Worm (Caenorhabditis elegans): ENCODE measurements around the gene W04G3.10.

The W04G3.10 gene

DNA sequence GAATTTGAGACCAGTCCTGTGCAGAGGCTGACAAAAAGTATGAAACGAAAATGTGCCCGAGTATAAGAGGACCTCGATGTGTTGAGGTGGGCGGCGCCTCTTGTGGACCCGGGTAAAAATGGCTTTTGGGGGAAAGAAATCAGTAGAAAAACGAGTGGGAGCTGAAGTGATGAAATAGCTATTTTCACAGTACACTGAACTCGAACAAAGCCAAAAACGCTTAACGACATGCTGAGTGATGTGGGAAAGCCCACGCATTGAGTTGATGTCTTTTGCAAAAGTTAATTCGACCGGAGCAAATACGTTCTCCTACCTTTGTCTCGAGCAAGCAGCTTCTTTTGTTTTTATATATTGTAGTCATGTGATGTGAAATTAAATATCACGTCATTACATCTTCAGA lies 38.7 kb upstream of the W04G3.10 start, which contains the start of gene nlp-66:
Gene nlp-66 (minus strand): TSS at position 101 of the 400 bp plus-strand sequence.
- TF ChIP-seq nhr-237 (tag; optimal IDR thresholded peaks at IDR 0.05) (no peak), ceh-88 (GFP tag; IDR thresholded peaks at IDR 0.05) (no peak), efl-1 (optimal IDR thresholded peaks at IDR 0.05) (no peak), efl-1 (GFP tag; optimal IDR thresholded peaks at IDR 0.05 in 1 of 2) (no peak), skn-1 (tag; optimal IDR thresholded peaks at IDR 0.05) (no peak), xbp-1 (tag; optimal IDR thresholded peaks at IDR 0.05) (no peak), aly-2 (tag; optimal IDR thresholded peaks at IDR 0.05) (no peak), elt-3 (tag; optimal IDR thresholded peaks at IDR 0.05) (no peak), jun-1 (tag; optimal IDR thresholded peaks at IDR 0.05) (no peak), sup-37 (GFP tag; optimal IDR thresholded peaks at IDR 0.05) (no peak), tlp-1 (tag; optimal IDR thresholded peaks at IDR 0.05) (no peak), efl-3 (GFP tag; optimal IDR thresholded peaks at IDR 0.05) (no peak), irx-1 (tag; optimal IDR thresholded peaks at IDR 0.05) (no peak), nhr-12 (tag; optimal IDR thresholded peaks at IDR 0.05) (no peak), lsy-2 (tag; optimal IDR thresholded peaks at IDR 0.05) (no peak), sox-4 (tag; optimal IDR thresholded peaks at IDR 0.05) (no peak), nhr-84 (tag; optimal IDR thresholded peaks at IDR 0.05) (no peak), unc-30 (tag; optimal IDR thresholded peaks at IDR 0.05) (no peak)

DNA sequence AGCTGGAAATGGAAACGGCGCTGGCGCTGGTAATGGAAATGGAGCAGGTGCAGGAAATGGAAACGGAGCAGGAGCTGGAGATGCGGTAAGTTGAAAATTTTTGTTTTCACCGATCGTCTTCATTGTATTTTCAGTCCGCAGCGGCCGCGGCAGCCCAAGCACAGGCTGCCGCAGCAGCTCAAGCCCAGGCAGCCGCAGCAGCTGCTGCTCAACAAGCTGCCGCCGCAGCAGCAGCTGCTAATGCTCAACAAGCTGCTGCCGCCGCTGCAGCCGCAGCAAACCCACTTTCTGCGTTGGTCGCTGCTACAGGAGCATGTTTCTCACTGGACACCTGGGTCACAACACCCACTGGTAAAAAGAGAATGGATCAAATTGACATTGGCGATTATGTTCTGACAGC lies 36.4 kb upstream of the W04G3.10 start:
- TF ChIP-seq nhr-71 (tag; optimal IDR thresholded peaks at IDR 0.05) (no peak), unc-62 (GFP tag; optimal IDR thresholded peaks at IDR 0.05) (no peak), ceh-8 (GFP tag; optimal IDR thresholded peaks at IDR 0.05) (peak; percentile 2)

DNA sequence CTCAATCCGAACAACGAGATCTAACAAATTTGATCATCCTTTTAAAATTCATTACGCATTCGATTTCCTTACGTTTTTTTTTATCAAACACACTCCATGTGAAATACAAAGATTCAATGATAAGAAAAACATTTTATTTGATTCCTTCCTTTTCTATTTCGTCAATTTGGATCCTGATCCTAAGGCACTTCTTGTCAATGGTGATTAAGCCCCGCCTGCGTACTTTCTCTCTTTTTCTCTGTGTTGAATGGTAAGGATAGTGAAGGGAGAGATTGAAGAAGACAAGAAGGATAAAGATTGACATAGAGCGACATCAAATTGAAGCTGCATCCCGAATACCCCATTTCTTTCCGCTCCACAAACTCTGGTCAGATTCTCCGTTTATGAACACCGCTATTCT lies 31.1 kb upstream of the W04G3.10 start, which contains the start of gene grd-1:
Gene grd-1 (plus strand): TSS at position 241 of the 400 bp plus-strand sequence.
- TF ChIP-seq aly-2 (tag; optimal IDR thresholded peaks at IDR 0.05) (no peak), blmp-1 (tag; optimal IDR thresholded peaks at IDR 0.05) (peak; percentile 89), Y116A8C.19 (tag; optimal IDR thresholded peaks at IDR 0.05; ENCODE audit: borderline replicate concordance) (no peak)

DNA sequence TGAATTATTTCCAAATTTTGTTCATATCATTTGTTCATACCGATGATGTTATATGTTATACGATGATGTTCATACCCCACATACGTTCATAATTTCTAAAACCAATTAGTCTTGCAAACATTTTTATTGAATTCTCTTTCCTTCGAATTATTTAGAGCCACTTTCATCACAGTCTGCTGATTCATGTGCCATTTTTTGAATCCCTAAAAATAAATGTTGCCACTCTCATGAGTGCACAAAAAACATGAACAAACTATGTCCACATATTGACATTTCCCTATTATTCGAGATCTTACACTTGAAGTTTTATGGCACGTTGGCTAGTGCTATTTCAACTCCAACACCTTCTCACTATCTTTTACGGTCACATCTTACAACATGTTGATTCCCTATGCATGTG lies 29.0 kb upstream of the W04G3.10 start, which contains the start of gene clc-17:
Gene clc-17 (plus strand): TSS at position 301 of the 400 bp plus-strand sequence.
- TF ChIP-seq ets-5 (GFP tag; IDR thresholded peaks at IDR 0.05) (no peak), hlh-17 (GFP tag; optimal IDR thresholded peaks at IDR 0.05; ENCODE audit: borderline replicate concordance) (no peak), nhr-77 (tag; optimal IDR thresholded peaks at IDR 0.05) (no peak), ztf-4 (tag; optimal IDR thresholded peaks at IDR 0.05) (no peak), dpl-1 (GFP tag; optimal IDR thresholded peaks at IDR 0.05) (no peak), sox-4 (tag; optimal IDR thresholded peaks at IDR 0.05) (no peak), fkh-4 (tag; optimal IDR thresholded peaks at IDR 0.05; ENCODE audit: borderline replicate concordance) (no peak), vab-15 (tag; optimal IDR thresholded peaks at IDR 0.05) (no peak), elt-2 (tag; optimal IDR thresholded peaks at IDR 0.05) (no peak), lin-13 (GFP tag; optimal IDR thresholded peaks at IDR 0.05) (no peak), pax-3 (tag; optimal IDR thresholded peaks at IDR 0.05) (no peak), unc-62 (GFP tag; optimal IDR thresholded peaks at IDR 0.05) (no peak)

DNA sequence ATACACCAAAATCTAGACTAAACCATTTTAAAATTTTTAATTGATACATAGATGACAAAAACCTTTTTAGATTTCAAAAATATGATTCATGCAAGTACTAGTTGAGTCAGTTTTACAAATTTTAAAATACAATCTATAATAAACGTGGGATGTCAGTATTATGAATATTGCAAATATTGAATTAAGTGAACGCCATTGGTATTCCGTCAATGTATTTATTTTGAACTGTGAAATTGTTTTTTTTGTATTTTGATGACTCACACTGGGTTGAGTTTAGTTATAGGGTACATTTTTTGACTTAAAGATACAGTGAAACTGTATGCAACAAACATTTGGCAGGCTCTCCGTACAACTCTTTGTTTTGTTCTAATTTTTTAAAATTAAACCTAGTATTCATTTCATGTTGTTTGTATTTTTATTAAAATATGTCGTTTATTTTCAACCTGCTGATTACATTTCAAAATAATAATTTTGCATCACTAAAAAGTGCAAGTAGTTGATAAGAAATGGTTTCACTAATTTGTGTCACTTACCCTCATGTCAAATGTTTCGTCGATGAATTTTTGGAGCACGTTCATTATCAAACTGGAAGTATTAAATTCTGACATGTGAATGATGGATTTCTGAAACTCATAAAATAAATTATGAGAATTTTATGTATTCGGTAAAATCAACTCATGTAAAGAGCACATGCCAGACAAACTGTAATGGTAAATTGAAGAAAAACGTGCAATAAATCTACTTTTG lies 27.0 kb upstream of the W04G3.10 start, which contains the start of gene W02H3.1:
Gene W02H3.1 (minus strand): TSS at position 578 of the 747 bp plus-strand sequence.
- TF ChIP-seq lin-39 (tag; optimal IDR thresholded peaks at IDR 0.05), result no peak
- no peak for TF ChIP-seq zag-1 (tag; optimal IDR thresholded peaks at IDR 0.05)
- TF ChIP-seq tbx-2 (tag; optimal IDR thresholded peaks at IDR 0.05), result no peak
- TF ChIP-seq hpl-2 (GFP tag; optimal IDR thresholded peaks at IDR 0.05), result no peak
- no peak for TF ChIP-seq efl-1 (optimal IDR thresholded peaks at IDR 0.05)
- TF ChIP-seq efl-1 (GFP tag; optimal IDR thresholded peaks at IDR 0.05 in 1 of 2), result peak in 1 of 2 experiments; percentile 89

Data from whole organism, L1 larva.